Fruit fly (Drosophila melanogaster): ENCODE data around the gene Trp1.

Gene Trp1

DNA sequence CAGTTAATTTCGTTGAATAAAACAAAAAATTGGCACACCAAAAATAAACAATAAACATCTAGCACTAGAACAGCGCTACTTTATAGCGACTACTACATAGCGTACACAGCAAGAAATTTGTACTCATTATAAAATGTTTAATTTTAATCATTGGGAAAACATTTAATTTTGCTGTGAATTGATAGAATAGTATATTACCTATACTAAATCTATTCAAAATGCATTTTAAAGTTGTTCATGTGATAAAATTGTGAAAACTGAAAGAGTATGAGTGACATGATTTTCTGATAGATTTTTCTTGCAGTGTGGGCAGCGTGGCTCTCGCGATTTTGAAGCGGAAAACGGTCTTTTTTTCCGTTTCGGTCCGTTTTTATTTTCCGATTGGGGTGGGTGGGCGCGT, 52.1 kb downstream of the Trp1 start (continued):
- no peak for TF ChIP-seq CG11247 (GFP tag; IDR thresholded peaks at IDR 0.05)
- peak; percentile 51 for TF ChIP-seq CG7556 (GFP tag; optimal IDR thresholded peaks at IDR 0.05)
- no peak for TF ChIP-seq CG13287 (GFP tag; IDR thresholded peaks at IDR 0.05; ENCODE audit: partially characterized antibody)
- TF ChIP-seq pan (optimal IDR thresholded peaks at IDR 0.05): no peak
- peak in 1 of 2 experiments; percentile 55 for TF ChIP-seq pan (GFP tag; optimal IDR thresholded peaks at IDR 0.05 in 1 of 2, IDR thresholded peaks at IDR 0.05 in 1 of 2)
- no peak for TF ChIP-seq NFAT (GFP tag; IDR thresholded peaks at IDR 0.05)
- TF ChIP-seq CG9797 (GFP tag; optimal IDR thresholded peaks at IDR 0.05): no peak
- TF ChIP-seq tll (GFP tag; optimal IDR thresholded peaks at IDR 0.05): no peak
- no peak for TF ChIP-seq CG2678 (tag; optimal IDR thresholded peaks at IDR 0.05)
- no peak for TF ChIP-seq CG7987 (GFP tag; optimal IDR thresholded peaks at IDR 0.05)
- peak; percentile 31 for TF ChIP-seq CG13624 (GFP tag; optimal IDR thresholded peaks at IDR 0.05)
- TF ChIP-seq CG3065 (GFP tag; optimal IDR thresholded peaks at IDR 0.05): no peak
- no peak for TF ChIP-seq CG16815 (GFP tag; optimal IDR thresholded peaks at IDR 0.05)
- TF ChIP-seq Nf-YC (tag; optimal IDR thresholded peaks at IDR 0.05): no peak
- no peak for TF ChIP-seq salm (tag; optimal IDR thresholded peaks at IDR 0.05)
- TF ChIP-seq Fer2 (tag; optimal IDR thresholded peaks at IDR 0.05): no peak
- no peak for TF ChIP-seq jing (GFP tag; optimal IDR thresholded peaks at IDR 0.05)
- peak; percentile 50 for TF ChIP-seq CoRest (tag; optimal IDR thresholded peaks at IDR 0.05)
- TF ChIP-seq dmrt11E (tag; optimal IDR thresholded peaks at IDR 0.05): no peak
- TF ChIP-seq CG1603 (tag; optimal IDR thresholded peaks at IDR 0.05): no peak
- peak; percentile 16 for TF ChIP-seq mam (GFP tag; optimal IDR thresholded peaks at IDR 0.05)
- TF ChIP-seq fd102C (GFP tag; optimal IDR thresholded peaks at IDR 0.05): no peak
- no peak for TF ChIP-seq CG10274 (GFP tag; optimal IDR thresholded peaks at IDR 0.05)
- TF ChIP-seq Aef1 (GFP tag; IDR thresholded peaks at IDR 0.05): 0 out of 3 replicates have a peak, but pooled peaks have one; percentile 20
- TF ChIP-seq croc (GFP tag; conservative IDR thresholded peaks at IDR 0.05): no peak
- no peak for TF ChIP-seq ham (GFP tag; IDR thresholded peaks at IDR 0.05)
- no peak for TF ChIP-seq Hr3 (GFP tag; optimal IDR thresholded peaks at IDR 0.05)
- no peak for TF ChIP-seq Dll (GFP tag; IDR thresholded peaks at IDR 0.05; ENCODE audit: partially characterized antibody)
- TF ChIP-seq CG33557 (GFP tag; optimal IDR thresholded peaks at IDR 0.05): no peak
- no peak for TF ChIP-seq Blimp-1 (GFP tag; optimal IDR thresholded peaks at IDR 0.05)
- no peak for TF ChIP-seq Bdp1 (GFP tag; optimal IDR thresholded peaks at IDR 0.05)
- no peak for TF ChIP-seq HmgD (GFP tag; optimal IDR thresholded peaks at IDR 0.05)
- no peak for TF ChIP-seq H2.0 (GFP tag; IDR thresholded peaks at IDR 0.05)
- no peak for TF ChIP-seq ap (GFP tag; IDR thresholded peaks at IDR 0.05)
- TF ChIP-seq CG18011 (GFP tag; optimal IDR thresholded peaks at IDR 0.05): no peak
- TF ChIP-seq Med (GFP tag): peak; percentile 74
- TF ChIP-seq tup (GFP tag; optimal IDR thresholded peaks at IDR 0.05): no peak
- TF ChIP-seq fru (optimal IDR thresholded peaks at IDR 0.05): no peak
- peak; percentile 24 for TF ChIP-seq zf30C (GFP tag; optimal IDR thresholded peaks at IDR 0.05)
- no peak for TF ChIP-seq Dek (tag; optimal IDR thresholded peaks at IDR 0.05)
- TF ChIP-seq Atf3 (GFP tag; optimal IDR thresholded peaks at IDR 0.05): no peak
- no peak for TF ChIP-seq GATAe (GFP tag; conservative IDR thresholded peaks at IDR 0.05)
- peak; percentile 37; the same call in 1 of the 2 replicates for TF ChIP-seq HLH3B (GFP tag; IDR thresholded peaks at IDR 0.05)
- TF ChIP-seq pum (GFP tag; optimal IDR thresholded peaks at IDR 0.05): no peak
- no peak for TF ChIP-seq maf-S (GFP tag; optimal IDR thresholded peaks at IDR 0.05)
- TF ChIP-seq CG18619 (GFP tag; optimal IDR thresholded peaks at IDR 0.05): no peak
- TF ChIP-seq CG11696 (GFP tag; IDR thresholded peaks at IDR 0.05): no peak
- TF ChIP-seq Hey (tag; optimal IDR thresholded peaks at IDR 0.05): no peak
- TF ChIP-seq CG2199 (GFP tag; IDR thresholded peaks at IDR 0.05): no peak
- TF ChIP-seq hth (optimal IDR thresholded peaks at IDR 0.05): no peak
- no peak for TF ChIP-seq Ravus (GFP tag; IDR thresholded peaks at IDR 0.05)
- TF ChIP-seq D19B (GFP tag; optimal IDR thresholded peaks at IDR 0.05): no peak
